Fruit fly (Drosophila melanogaster) whole organism, embryonic: ENCODE measurements around the gene PK1-R.
A peak's percentile ranks its signal among the peaks of the same experiment; 100 is the strongest.

Source experiments
- Bteb2 ChIP-seq: fragments of 200-800 bp; sonication (Bioruptor generic); optimal IDR thresholded peaks from 2 replicates; lab custom pipeline; 2016; ENCODE audit warnings: missing biosample characterization, missing genetic modification characterization
- CG10209 ChIP-seq: fragments of 200-800 bp; sonication (Bioruptor generic); optimal IDR thresholded peaks from 3 replicates; lab custom pipeline; 2017; ENCODE audit warnings: missing biosample characterization, mild to moderate bottlenecking, missing genetic modification characterization, missing genetic modification reagents
- CG12744 ChIP-seq: fragments of 200-800 bp; sonication (Bioruptor generic); optimal IDR thresholded peaks from 2 replicates; lab custom pipeline; 2016; ENCODE audit warnings: missing biosample characterization, missing genetic modification characterization
- CG12769 ChIP-seq: fragments of 200-800 bp; sonication (Bioruptor generic); optimal IDR thresholded peaks from 2 replicates; lab custom pipeline; 2019; ENCODE audit warnings: missing biosample characterization, mild to moderate bottlenecking, missing genetic modification characterization, moderate library complexity
- CG13287 ChIP-seq: fragments of 200-800 bp; sonication (Bioruptor generic); IDR thresholded peaks from 2 replicates; pipeline ENCODE4 v1.3.6; 2022; ENCODE audit warnings: missing biosample characterization, missing genetic modification characterization; ENCODE audit not compliant: partially characterized antibody
- CG13894 ChIP-seq: fragments of 200-800 bp; sonication (Bioruptor generic); optimal IDR thresholded peaks from 3 replicates; lab custom pipeline; 2018; ENCODE audit warnings: missing biosample characterization, mild to moderate bottlenecking, missing genetic modification characterization, moderate library complexity
- CG14710 ChIP-seq: fragments of 200-800 bp; sonication (Bioruptor generic); optimal IDR thresholded peaks from 3 replicates; lab custom pipeline; 2019; ENCODE audit warnings: missing biosample characterization, mild to moderate bottlenecking, missing genetic modification characterization, moderate library complexity
- CG15479 ChIP-seq: fragments of 200-800 bp; sonication (Bioruptor generic); optimal IDR thresholded peaks from 3 replicates; lab custom pipeline; 2019; ENCODE audit warnings: missing biosample characterization, mild to moderate bottlenecking, missing genetic modification characterization, moderate library complexity
- CG1603 ChIP-seq: fragments of 200-800 bp; sonication (Bioruptor generic); optimal IDR thresholded peaks from 2 replicates; lab custom pipeline; 2019; ENCODE audit warnings: missing biosample characterization, mild to moderate bottlenecking, missing genetic modification characterization, moderate library complexity
- CG16815 ChIP-seq: fragments of 200-800 bp; sonication (Bioruptor generic); optimal IDR thresholded peaks from 3 replicates; lab custom pipeline; 2017; ENCODE audit warnings: missing biosample characterization, mild to moderate bottlenecking, missing genetic modification characterization
- CG17359 ChIP-seq: fragments of 200-800 bp; sonication (Bioruptor generic); optimal IDR thresholded peaks from 3 replicates; lab custom pipeline; 2018; ENCODE audit warnings: missing biosample characterization, mild to moderate bottlenecking, missing genetic modification characterization, moderate library complexity
- CG2199 ChIP-seq: fragments of 200-800 bp; sonication (Bioruptor generic); IDR thresholded peaks from 3 replicates; pipeline ENCODE4 v1.3.6; 2022; ENCODE audit warnings: missing biosample characterization, missing genetic modification characterization
- CG2712 ChIP-seq: fragments of 200-800 bp; optimal IDR thresholded peaks from 3 replicates; lab custom pipeline; 2019; ENCODE audit warnings: missing biosample characterization, mild to moderate bottlenecking, missing genetic modification characterization, moderate library complexity
- CG2875 ChIP-seq: fragments of 200-800 bp; sonication (Bioruptor generic); optimal IDR thresholded peaks from 2 replicates; lab custom pipeline; 2017; ENCODE audit warnings: missing biosample characterization, mild to moderate bottlenecking, missing genetic modification characterization, missing genetic modification reagents
- CG32772 ChIP-seq: fragments of 200-800 bp; sonication (Bioruptor generic); IDR thresholded peaks from 2 replicates; pipeline ENCODE4 v1.3.6; 2022; ENCODE audit warnings: missing biosample characterization, missing genetic modification characterization
- CG3407 ChIP-seq: fragments of 200-800 bp; sonication (Bioruptor generic); optimal IDR thresholded peaks from 2 replicates; lab custom pipeline; 2018; ENCODE audit warnings: missing biosample characterization, mild to moderate bottlenecking, missing genetic modification characterization
- CG42726 ChIP-seq: fragments of 200-800 bp; sonication (Bioruptor generic); IDR thresholded peaks from 2 replicates; pipeline ENCODE4 v1.3.6; 2022; ENCODE audit warnings: missing biosample characterization, missing genetic modification characterization; ENCODE audit not compliant: partially characterized antibody
- CG4424 ChIP-seq: fragments of 200-800 bp; sonication (Bioruptor generic); optimal IDR thresholded peaks from 3 replicates; lab custom pipeline; 2016; ENCODE audit warnings: missing biosample characterization, missing genetic modification characterization
- CG5180 ChIP-seq: fragments of 200-800 bp; sonication (Bioruptor generic); optimal IDR thresholded peaks from 3 replicates; lab custom pipeline; 2017; ENCODE audit warnings: missing biosample characterization, missing genetic modification characterization, mild to moderate bottlenecking, moderate library complexity, missing genetic modification reagents
- CG7839 ChIP-seq: fragments of 200-800 bp; sonication (Bioruptor generic); optimal IDR thresholded peaks from 3 replicates; lab custom pipeline; 2018; ENCODE audit warnings: missing biosample characterization, mild to moderate bottlenecking, missing genetic modification characterization, moderate library complexity
- CG8290 ChIP-seq, 3 experiments: fragments of 200-800 bp; sonication (Bioruptor generic); optimal IDR thresholded peaks; 2 replicates each; lab custom pipeline; 2016 to 2019; ENCODE audit warnings: missing biosample characterization in 3 of 3, missing genetic modification characterization in 3 of 3, mild to moderate bottlenecking in 2 of 3, moderate library complexity in 1 of 3
- Chrac-16 ChIP-seq: fragments of 200-800 bp; sonication (Bioruptor generic); optimal IDR thresholded peaks from 3 replicates; lab custom pipeline; 2016; ENCODE audit warnings: missing biosample characterization, missing genetic modification characterization
- Dip3 ChIP-seq: fragments of 200-800 bp; sonication (Bioruptor generic); optimal IDR thresholded peaks from 3 replicates; lab custom pipeline; 2016; ENCODE audit warnings: missing biosample characterization, missing genetic modification characterization
- Fer3 ChIP-seq: fragments of 200-800 bp; sonication (Bioruptor generic); optimal IDR thresholded peaks from 2 replicates; lab custom pipeline; 2018; ENCODE audit warnings: missing biosample characterization, mild to moderate bottlenecking, missing genetic modification characterization, moderate library complexity
- Med ChIP-seq: fragments of 200-800 bp; sonication (Bioruptor generic); peaks from one replicate; lab custom pipeline; 2016; ENCODE audit warnings: missing biosample characterization, missing genetic modification characterization, mild to moderate bottlenecking, inconsistent platforms, moderate library complexity
- Pdp1 ChIP-seq, 2 experiments: fragments of 200-800 bp; sonication (Bioruptor generic); optimal IDR thresholded peaks; 3 replicates each; lab custom pipeline; 2016; ENCODE audit warnings: missing biosample characterization in 2 of 2, missing genetic modification characterization in 2 of 2, mild to moderate bottlenecking in 1 of 2, moderate library complexity in 1 of 2
- abd-A ChIP-seq: fragments of 200-800 bp; sonication (Bioruptor generic); optimal IDR thresholded peaks from 3 replicates; lab custom pipeline; 2019; ENCODE audit warnings: missing biosample characterization, mild to moderate bottlenecking, missing genetic modification characterization, moderate library complexity
- ato ChIP-seq: fragments of 200-800 bp; sonication (Bioruptor generic); IDR thresholded peaks from 2 replicates; pipeline ENCODE4 v1.3.6; 2022; ENCODE audit warnings: missing biosample characterization, missing genetic modification characterization; ENCODE audit not compliant: partially characterized antibody
- bowl ChIP-seq: fragments of 200-800 bp; sonication (Bioruptor generic); IDR thresholded peaks from 2 replicates; pipeline ENCODE4 v1.3.6; 2022; ENCODE audit warnings: missing biosample characterization, missing genetic modification characterization
- corto ChIP-seq: fragments of 200-800 bp; sonication (Bioruptor generic); optimal IDR thresholded peaks from 2 replicates; lab custom pipeline; 2016; ENCODE audit warnings: missing biosample characterization, mild to moderate bottlenecking, missing genetic modification characterization, moderate library complexity
- exex ChIP-seq: fragments of 200-800 bp; sonication (Bioruptor generic); optimal IDR thresholded peaks from 4 replicates; lab custom pipeline; 2018; ENCODE audit warnings: missing biosample characterization, mild to moderate bottlenecking, missing genetic modification characterization, moderate library complexity
- eyg ChIP-seq: fragments of 200-800 bp; sonication (Bioruptor generic); optimal IDR thresholded peaks from 3 replicates; lab custom pipeline; 2016; ENCODE audit warnings: missing biosample characterization, missing genetic modification characterization
- ftz-f1 ChIP-seq: fragments of 200-800 bp; sonication (Bioruptor generic); optimal IDR thresholded peaks from 2 replicates; lab custom pipeline; 2016; ENCODE audit warnings: missing biosample characterization, missing genetic modification characterization
- hb ChIP-seq: fragments of 200-800 bp; sonication (Bioruptor generic); IDR thresholded peaks from 3 replicates; pipeline ENCODE4 v1.3.6; 2022; ENCODE audit warnings: missing biosample characterization, missing genetic modification characterization; ENCODE audit not compliant: partially characterized antibody
- klu ChIP-seq: fragments of 200-800 bp; sonication (Bioruptor generic); IDR thresholded peaks from 2 replicates; pipeline ENCODE4 v1.3.6; 2022; ENCODE audit warnings: missing biosample characterization, missing genetic modification characterization
- luna ChIP-seq: fragments of 200-800 bp; sonication (Bioruptor generic); optimal IDR thresholded peaks from 2 replicates; lab custom pipeline; 2016; ENCODE audit warnings: missing biosample characterization, missing genetic modification characterization
- nom ChIP-seq: fragments of 200-800 bp; sonication (Bioruptor generic); optimal IDR thresholded peaks from 2 replicates; lab custom pipeline; 2017; ENCODE audit warnings: missing biosample characterization, missing genetic modification characterization, mild to moderate bottlenecking, moderate library complexity, missing genetic modification reagents
- odd ChIP-seq: fragments of 200-800 bp; sonication (Bioruptor generic); optimal IDR thresholded peaks from 2 replicates; lab custom pipeline; 2017; ENCODE audit warnings: missing biosample characterization, mild to moderate bottlenecking, missing genetic modification characterization
- org-1 ChIP-seq: fragments of 200-800 bp; sonication (Bioruptor generic); optimal IDR thresholded peaks from 2 replicates; lab custom pipeline; 2017; ENCODE audit warnings: missing biosample characterization, missing genetic modification characterization
- pnt ChIP-seq: fragments of 200-800 bp; sonication (Bioruptor generic); optimal IDR thresholded peaks from 3 replicates; lab custom pipeline; 2016; ENCODE audit warnings: missing biosample characterization, missing genetic modification characterization
- ro ChIP-seq: fragments of 200-800 bp; sonication (Bioruptor generic); IDR thresholded peaks from 2 replicates; pipeline ENCODE4 v1.3.6; 2022; ENCODE audit warnings: missing biosample characterization, missing genetic modification characterization
- sima ChIP-seq: fragments of 200-800 bp; sonication (Bioruptor generic); optimal IDR thresholded peaks from 2 replicates; lab custom pipeline; 2016; ENCODE audit warnings: missing biosample characterization, missing genetic modification characterization
- sqz ChIP-seq: fragments of 200-800 bp; sonication (Bioruptor generic); optimal IDR thresholded peaks from 3 replicates; lab custom pipeline; 2018; ENCODE audit warnings: missing biosample characterization, mild to moderate bottlenecking, missing genetic modification characterization
- tap ChIP-seq: fragments of 200-800 bp; optimal IDR thresholded peaks from 3 replicates; lab custom pipeline; 2019; ENCODE audit warnings: missing biosample characterization, mild to moderate bottlenecking, missing genetic modification characterization, moderate library complexity
- tin ChIP-seq: fragments of 200-800 bp; sonication (Bioruptor generic); optimal IDR thresholded peaks from 3 replicates; lab custom pipeline; 2016; ENCODE audit warnings: missing biosample characterization, missing genetic modification characterization
- vfl ChIP-seq: fragments of 200-800 bp; sonication (Bioruptor generic); optimal IDR thresholded peaks from 2 replicates; lab custom pipeline; 2016; ENCODE audit warnings: missing biosample characterization, missing genetic modification characterization
- wdn ChIP-seq: fragments of 200-800 bp; sonication (Bioruptor generic); IDR thresholded peaks from 2 replicates; pipeline ENCODE4 v1.3.6; 2022; ENCODE audit warnings: missing biosample characterization, missing genetic modification characterization
- zfh2 ChIP-seq: fragments of 200-800 bp; sonication (Bioruptor generic); optimal IDR thresholded peaks from 2 replicates; lab custom pipeline; 2016; ENCODE audit warnings: missing biosample characterization, missing genetic modification characterization

Gene PK1-R

dm6 chr3R:14061049-14061987, 41.6 kb downstream of the PK1-R start (continued):
- TF ChIP-seq ato, result 0 out of 2 replicates have a peak, but pooled peaks have one; percentile 11
- TF ChIP-seq Dip3 (GFP tag; lab: Kevin White, UChicago), result no peak
- TF ChIP-seq CG4424 (GFP tag; lab: Kevin White, UChicago), result no peak
- TF ChIP-seq CG16815 (GFP tag; lab: Kevin White, UChicago), result no peak
- no peak for TF ChIP-seq CG13287 (GFP tag; lab: Robert Waterston, UW)
- no peak for TF ChIP-seq CG14710 (tag; lab: Kevin White, UChicago)
- TF ChIP-seq sqz (GFP tag; lab: Kevin White, UChicago), result peak; percentile 77
- no peak for TF ChIP-seq CG2875
- no peak for TF ChIP-seq org-1 (GFP tag; lab: Kevin White, UChicago)
- TF ChIP-seq CG8290 (GFP tag; optimal IDR thresholded peaks at IDR 0.05; lab: Kevin White, UChicago), result no peak
- TF ChIP-seq CG8290 (tag; optimal IDR thresholded peaks at IDR 0.05; lab: Kevin White, UChicago), result peak in 1 of 2 experiments; percentile 27
- peak; percentile 17 for TF ChIP-seq CG17359
- TF ChIP-seq CG13894, result peak; percentile 83
- no peak for TF ChIP-seq CG7839
- peak; percentile 74 for TF ChIP-seq CG12769 (tag; lab: Kevin White, UChicago)
- peak; percentile 86 for TF ChIP-seq corto (GFP tag; lab: Kevin White, UChicago)
- TF ChIP-seq tap (tag; lab: Kevin White, UChicago), result no peak
- TF ChIP-seq eyg (GFP tag; lab: Kevin White, UChicago), result no peak
- TF ChIP-seq Med (GFP tag; lab: Kevin White, UChicago), result no peak
- peak; percentile 68 for TF ChIP-seq ftz-f1 (GFP tag; lab: Kevin White, UChicago)
- TF ChIP-seq klu (GFP tag; lab: Robert Waterston, UW), result no peak
- TF ChIP-seq odd, result no peak
- TF ChIP-seq vfl, result no peak
- no peak for TF ChIP-seq sima (GFP tag; lab: Kevin White, UChicago)
- TF ChIP-seq CG10209 (GFP tag; lab: Kevin White, UChicago), result no peak
- TF ChIP-seq CG2712 (tag; lab: Kevin White, UChicago), result no peak
- TF ChIP-seq CG42726 (GFP tag; lab: Robert Waterston, UW), result no peak
- no peak for TF ChIP-seq exex (tag; lab: Kevin White, UChicago)
- no peak for TF ChIP-seq zfh2
- TF ChIP-seq CG3407 (GFP tag; lab: Kevin White, UChicago), result no peak
- no peak for TF ChIP-seq CG2199
- TF ChIP-seq hb (GFP tag; lab: Robert Waterston, UW), result no peak
- TF ChIP-seq tin (GFP tag; lab: Kevin White, UChicago), result no peak
- no peak for TF ChIP-seq Bteb2 (GFP tag; lab: Kevin White, UChicago)
- TF ChIP-seq bowl, result no peak
- peak; percentile 100 for TF ChIP-seq nom (GFP tag; lab: Kevin White, UChicago)
- TF ChIP-seq CG1603 (tag; lab: Kevin White, UChicago), result no peak
- no peak for TF ChIP-seq Pdp1 (GFP tag; optimal IDR thresholded peaks at IDR 0.05; lab: Kevin White, UChicago)
- TF ChIP-seq Chrac-16 (GFP tag; lab: Kevin White, UChicago), result no peak
- no peak for TF ChIP-seq pnt (GFP tag; lab: Kevin White, UChicago)
- TF ChIP-seq CG5180, result peak; percentile 8
- TF ChIP-seq CG32772, result no peak
- no peak for TF ChIP-seq CG15479
- TF ChIP-seq abd-A (tag; lab: Kevin White, UChicago), result peak; percentile 15
- no peak for TF ChIP-seq wdn (GFP tag; lab: Robert Waterston, UW)
- no peak for TF ChIP-seq Fer3 (tag; lab: Kevin White, UChicago)
- no peak for TF ChIP-seq luna
- no peak for TF ChIP-seq CG12744 (GFP tag; lab: Kevin White, UChicago)
- no peak for TF ChIP-seq ro (GFP tag; lab: Robert Waterston, UW)
